Worm (Caenorhabditis elegans) whole organism, young adult: Measurements from ENCODE around the gene C47E8.4.

Experiments used
- F57C9.4 ChIP-seq: sonication (generic microtip); optimal IDR thresholded peaks from 2 replicates; lab custom pipeline; 2017; ENCODE audit warnings: mild to moderate bottlenecking, missing genetic modification characterization, missing compliant biosample characterization
- ama-1 ChIP-seq, 3 experiments: fragments of 150-350 bp in 1 of 3; sonication (generic microtip) in 2 of 3; optimal IDR thresholded peaks; 2 replicates each; lab custom pipeline; 2014 to 2018; ENCODE audit warnings: missing biosample characterization in 2 of 3, missing genetic modification characterization in 2 of 3, missing genetic modification reagents in 2 of 3
- atf-7 ChIP-seq: sonication (generic microtip); optimal IDR thresholded peaks from 2 replicates; lab custom pipeline; 2017; ENCODE audit warnings: mild to moderate bottlenecking, missing genetic modification characterization, missing compliant biosample characterization
- ccch-3 ChIP-seq: fragments of 200-800 bp; sonication (Bioruptor generic); optimal IDR thresholded peaks from 2 replicates; lab custom pipeline; 2018; ENCODE audit warnings: mild to moderate bottlenecking, missing genetic modification characterization, missing compliant biosample characterization
- egrh-3 ChIP-seq: fragments of 200-800 bp; sonication (Bioruptor generic); IDR thresholded peaks from 2 replicates; pipeline ENCODE4 v1.3.6; 2022; ENCODE audit warnings: missing genetic modification reagents, missing genetic modification characterization, missing compliant biosample characterization
- hlh-26 ChIP-seq: fragments of 200-800 bp; sonication (Bioruptor generic); conservative IDR thresholded peaks from 2 replicates; pipeline ENCODE4 v1.3.6; 2022; ENCODE audit warnings: missing genetic modification reagents, missing genetic modification characterization, missing compliant biosample characterization
- lin-35 ChIP-seq, 3 experiments: fragments of 150-350 bp in 2 of 3; sonication (generic microtip) in 1 of 3; optimal IDR thresholded peaks; 2 replicates each; lab custom pipeline; 2014 to 2018; ENCODE audit warnings: missing biosample characterization in 3 of 3, missing genetic modification characterization in 3 of 3, missing genetic modification reagents in 3 of 3
- madf-10 ChIP-seq: sonication (generic microtip); optimal IDR thresholded peaks from 2 replicates; lab custom pipeline; 2016; ENCODE audit warnings: mild to moderate bottlenecking, missing genetic modification characterization, missing compliant biosample characterization
- mcd-1 ChIP-seq: fragments of 200-800 bp; sonication (Bioruptor generic); IDR thresholded peaks from 2 replicates; pipeline ENCODE4 v1.3.6; 2022; ENCODE audit warnings: missing genetic modification reagents, missing genetic modification characterization, missing compliant biosample characterization
- unc-130 ChIP-seq: sonication (generic microtip); optimal IDR thresholded peaks from 2 replicates; lab custom pipeline; 2016; ENCODE audit warnings: missing genetic modification reagents, missing genetic modification characterization, missing compliant biosample characterization
- unc-62 ChIP-seq: fragments of 150-350 bp; optimal IDR thresholded peaks from 2 replicates; lab custom pipeline; 2014; ENCODE audit warnings: missing biosample characterization, missing genetic modification reagents, missing genetic modification characterization

DNA sequence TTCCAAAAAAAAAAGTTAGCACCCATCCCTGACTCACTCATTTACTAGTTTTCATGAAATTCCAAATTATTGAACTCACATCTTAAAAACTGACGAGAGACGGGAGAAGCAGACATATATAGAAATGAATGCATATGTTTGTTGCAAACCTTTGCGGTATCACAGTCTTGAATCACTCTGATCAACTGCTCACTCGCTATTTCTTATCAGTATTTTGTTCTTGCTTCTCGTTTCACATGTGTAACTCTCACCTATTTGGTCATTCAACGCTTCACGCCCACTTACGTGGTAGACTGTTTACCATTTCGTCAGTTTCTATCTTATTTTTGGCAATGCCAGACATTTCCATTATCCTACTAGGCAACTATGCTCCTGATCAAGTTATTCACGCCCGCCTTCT, 44.5 kb downstream of the C47E8.4 start, which contains the start of gene C54G10.1:
- TF ChIP-seq madf-10 (tag; lab: Kevin White, UChicago) (no peak), lin-35 (GFP tag; optimal IDR thresholded peaks at IDR 0.05; lab: Kevin White, UChicago) (no peak), F57C9.4 (no peak), ama-1 (optimal IDR thresholded peaks at IDR 0.05; lab: Kevin White, UChicago) (no peak), ama-1 (GFP tag; optimal IDR thresholded peaks at IDR 0.05; lab: Kevin White, UChicago) (no peak), hlh-26 (GFP tag; lab: Robert Waterston, UW) (no peak), mcd-1 (GFP tag; lab: Robert Waterston, UW) (no peak), ccch-3 (GFP tag; lab: Kevin White, UChicago) (no peak), unc-62 (GFP tag; lab: Kevin White, UChicago) (no peak), egrh-3 (GFP tag; lab: Robert Waterston, UW) (no peak), atf-7 (no peak), unc-130 (no peak)
